Worm (Caenorhabditis elegans) whole organism, L4 larva: Measurements from ENCODE around the gene C32B5.6.
"Not testable (repeated sequence)": the region's sequence is repeated elsewhere in the genome, so short reads cannot be mapped to it uniquely, and the experiment has no call there.

ENCODE experiments used
- F10B5.3 ChIP-seq: sonication (generic microtip); optimal IDR thresholded peaks from 2 replicates; lab custom pipeline; 2016; ENCODE audit warnings: mild to moderate bottlenecking, missing genetic modification characterization, missing compliant biosample characterization
- F26F4.8 ChIP-seq: fragments of 200-800 bp; sonication (Bioruptor generic); conservative IDR thresholded peaks from 2 replicates; pipeline ENCODE4 v1.3.6; 2022; ENCODE audit warnings: missing genetic modification characterization, missing compliant biosample characterization
- F37D6.2 ChIP-seq: sonication (generic microtip); optimal IDR thresholded peaks from 2 replicates; lab custom pipeline; 2016; ENCODE audit warnings: mild to moderate bottlenecking, missing genetic modification characterization, missing compliant biosample characterization
- F44E2.7 ChIP-seq: fragments of 200-800 bp; sonication (Bioruptor generic); IDR thresholded peaks from 2 replicates; pipeline ENCODE4 v2.1.2; 2022; ENCODE audit warnings: missing genetic modification characterization, missing compliant biosample characterization
- F49E8.2 ChIP-seq: sonication (generic microtip); optimal IDR thresholded peaks from 2 replicates; lab custom pipeline; 2016; ENCODE audit warnings: missing compliant biosample characterization, mild to moderate bottlenecking, missing genetic modification characterization, borderline replicate concordance
- R02D3.7 ChIP-seq: fragments of 150-350 bp; sonication (generic microtip); optimal IDR thresholded peaks from 3 replicates; lab custom pipeline; 2014; ENCODE audit warnings: missing biosample characterization, missing genetic modification characterization
- Y75B8A.6 ChIP-seq: fragments of 200-800 bp; sonication (Bioruptor generic); IDR thresholded peaks from 2 replicates; pipeline ENCODE4 v1.3.6; 2022; ENCODE audit warnings: missing genetic modification reagents, missing genetic modification characterization, missing compliant biosample characterization
- ZK546.5 ChIP-seq, 2 experiments: sonication (generic microtip); optimal IDR thresholded peaks; 2 replicates each; lab custom pipeline; 2017; ENCODE audit warnings: missing biosample characterization in 2 of 2, missing genetic modification characterization in 2 of 2
- aha-1 ChIP-seq: fragments of 150-350 bp; peaks from one replicate; lab custom pipeline; 2014; ENCODE audit warnings: missing biosample characterization, missing genetic modification characterization
- arid-1 ChIP-seq: fragments of 200-800 bp; sonication (Bioruptor generic); conservative IDR thresholded peaks from 2 replicates; pipeline ENCODE4 v1.3.6; 2022; ENCODE audit warnings: missing genetic modification reagents, missing genetic modification characterization, missing compliant biosample characterization
- ceh-20 ChIP-seq: fragments of 200-800 bp; sonication (Bioruptor generic); IDR thresholded peaks from 2 replicates; pipeline ENCODE4 v1.3.6; 2022; ENCODE audit warnings: missing genetic modification reagents, missing genetic modification characterization, missing compliant biosample characterization
- dmd-9 ChIP-seq: fragments of 200-800 bp; sonication (Bioruptor generic); IDR thresholded peaks from 2 replicates; pipeline ENCODE4 v1.3.6; 2022; ENCODE audit warnings: missing genetic modification reagents, missing genetic modification characterization, missing compliant biosample characterization
- egl-27 ChIP-seq: sonication (generic microtip); optimal IDR thresholded peaks from 3 replicates; lab custom pipeline; 2017; ENCODE audit warnings: missing biosample characterization, missing genetic modification reagents, missing genetic modification characterization
- fos-1 ChIP-seq: fragments of 150-350 bp; optimal IDR thresholded peaks from 2 replicates; lab custom pipeline; 2014; ENCODE audit warnings: missing biosample characterization, missing genetic modification characterization
- hif-1 ChIP-seq, 2 experiments: sonication (generic microtip); optimal IDR thresholded peaks; 2 replicates each; lab custom pipeline; 2016 to 2017; ENCODE audit warnings: missing compliant biosample characterization in 2 of 2, missing genetic modification characterization in 2 of 2, missing genetic modification reagents in 2 of 2, missing genotype in 2 of 2, mild to moderate bottlenecking in 1 of 2
- hlh-30 ChIP-seq: sonication (generic microtip); optimal IDR thresholded peaks from 2 replicates; lab custom pipeline; 2017; ENCODE audit warnings: antibody characterized with exemption, mild to moderate bottlenecking, missing genetic modification characterization, missing compliant biosample characterization; ENCODE audit not compliant: insufficient read depth
- hmg-1.1 ChIP-seq: fragments of 200-800 bp; sonication (Bioruptor generic); IDR thresholded peaks from 2 replicates; pipeline ENCODE4 v1.3.6; 2022; ENCODE audit warnings: missing genetic modification reagents, missing genetic modification characterization, missing compliant biosample characterization
- jun-1 ChIP-seq: fragments of 150-350 bp; optimal IDR thresholded peaks from 2 replicates; lab custom pipeline; 2014; ENCODE audit warnings: missing biosample characterization, missing genetic modification reagents, missing genetic modification characterization
- lin-38 ChIP-seq: fragments of 200-800 bp; sonication (Bioruptor generic); IDR thresholded peaks from 2 replicates; pipeline ENCODE4 v1.3.6; 2022; ENCODE audit warnings: missing genetic modification reagents, missing genetic modification characterization, missing compliant biosample characterization
- lin-39 ChIP-seq: fragments of 150-350 bp; optimal IDR thresholded peaks from 2 replicates; lab custom pipeline; 2014; ENCODE audit warnings: missing biosample characterization, missing genetic modification reagents, missing genetic modification characterization
- lsy-2 ChIP-seq, 2 experiments: fragments of 150-350 bp in 1 of 2; sonication (generic microtip) in 1 of 2; optimal IDR thresholded peaks; 2 replicates each; lab custom pipeline; 2014 to 2017; ENCODE audit warnings: missing biosample characterization in 2 of 2, missing genetic modification characterization in 2 of 2
- madf-9 ChIP-seq: fragments of 200-800 bp; sonication (Bioruptor generic); conservative IDR thresholded peaks from 2 replicates; pipeline ENCODE4 v1.3.6; 2022; ENCODE audit warnings: missing genetic modification reagents, missing genetic modification characterization, missing compliant biosample characterization
- mep-1 ChIP-seq: fragments of 150-350 bp; sonication (generic microtip); optimal IDR thresholded peaks from 3 replicates; lab custom pipeline; 2014; ENCODE audit warnings: missing biosample characterization, missing genetic modification characterization
- mes-2 ChIP-seq: sonication (generic microtip); optimal IDR thresholded peaks from 2 replicates; lab custom pipeline; 2016; ENCODE audit warnings: missing genotype, mild to moderate bottlenecking, missing genetic modification characterization, missing compliant biosample characterization; ENCODE audit not compliant: poor library complexity, severe bottlenecking
- mxl-2 ChIP-seq: fragments of 200-800 bp; sonication (Bioruptor generic); conservative IDR thresholded peaks from 2 replicates; pipeline ENCODE4 v1.3.6; 2022; ENCODE audit warnings: missing genetic modification reagents, missing genetic modification characterization, missing compliant biosample characterization
- nhr-11 ChIP-seq: fragments of 150-350 bp; optimal IDR thresholded peaks from 2 replicates; lab custom pipeline; 2014; ENCODE audit warnings: missing biosample characterization, missing genetic modification characterization
- nhr-237 ChIP-seq: sonication (generic microtip); optimal IDR thresholded peaks from 2 replicates; lab custom pipeline; 2017; ENCODE audit warnings: missing biosample characterization, missing genetic modification characterization
- nhr-48 ChIP-seq: sonication (generic microtip); optimal IDR thresholded peaks from 2 replicates; lab custom pipeline; 2016; ENCODE audit warnings: mild to moderate bottlenecking, missing genetic modification characterization, missing compliant biosample characterization
- nhr-77 ChIP-seq: fragments of 150-350 bp; optimal IDR thresholded peaks from 2 replicates; lab custom pipeline; 2014; ENCODE audit warnings: missing biosample characterization, missing genetic modification characterization
- sdz-12 ChIP-seq: fragments of 200-800 bp; sonication (Bioruptor generic); optimal IDR thresholded peaks from 2 replicates; lab custom pipeline; 2018; ENCODE audit warnings: mild to moderate bottlenecking, missing genetic modification characterization, missing compliant biosample characterization
- set-16 ChIP-seq: fragments of 200-800 bp; sonication (Bioruptor generic); IDR thresholded peaks from 2 replicates; pipeline ENCODE4 v1.3.6; 2022; ENCODE audit warnings: missing genetic modification reagents, missing genetic modification characterization, missing compliant biosample characterization
- spr-1 ChIP-seq: sonication (generic microtip); optimal IDR thresholded peaks from 2 replicates; lab custom pipeline; 2016; ENCODE audit warnings: mild to moderate bottlenecking, missing genetic modification characterization, missing compliant biosample characterization
- vab-7 ChIP-seq: fragments of 200-800 bp; sonication (Bioruptor generic); IDR thresholded peaks from 2 replicates; pipeline ENCODE4 v1.3.6; 2022; ENCODE audit warnings: missing genetic modification reagents, missing genetic modification characterization, missing compliant biosample characterization
- zfp-3 ChIP-seq: fragments of 200-800 bp; sonication (Bioruptor generic); conservative IDR thresholded peaks from 2 replicates; pipeline ENCODE4 v1.3.6; 2022; ENCODE audit warnings: missing genetic modification reagents, missing genetic modification characterization, missing compliant biosample characterization

The C32B5.6 gene

DNA sequence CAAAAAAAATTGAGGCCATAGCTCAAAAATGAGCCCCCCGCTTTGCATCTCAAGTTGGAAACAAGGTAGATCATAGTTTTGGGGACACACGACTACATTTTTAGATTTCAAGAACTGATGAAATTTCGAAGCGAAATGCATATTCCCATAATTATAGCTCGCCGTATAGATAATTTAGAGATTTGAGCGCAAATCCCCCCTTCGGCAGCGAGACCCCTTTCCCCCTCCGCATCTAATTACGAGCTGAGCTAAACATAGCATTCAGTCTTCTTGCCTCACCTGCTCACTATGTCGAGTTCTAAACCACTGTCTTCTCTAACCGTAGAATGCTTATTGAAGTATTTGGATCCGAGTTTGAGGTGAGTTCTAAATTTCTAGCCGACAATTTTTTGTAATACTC is 10.9 kb downstream of the C32B5.6 start, which contains the start of the genes fbxc-17 and fbxc-15:
Gene fbxc-17 (minus strand): TSS at position 101 of the 400 bp plus-strand sequence.
Gene fbxc-15 (plus strand): TSS at position 289 of the 400 bp plus-strand sequence.
- no peak for TF ChIP-seq nhr-237 (tag; lab: Kevin White, UChicago)
- TF ChIP-seq hmg-1.1 (GFP tag; lab: Robert Waterston, UW): no peak
- no peak for TF ChIP-seq sdz-12 (GFP tag; lab: Kevin White, UChicago)
- TF ChIP-seq jun-1 (tag; lab: Kevin White, UChicago): no peak
- TF ChIP-seq madf-9 (GFP tag; lab: Robert Waterston, UW): no peak
- TF ChIP-seq aha-1: no peak
- TF ChIP-seq lsy-2 (tag; optimal IDR thresholded peaks at IDR 0.05; lab: Kevin White, UChicago): no peak
- no peak for TF ChIP-seq F44E2.7 (GFP tag; lab: Robert Waterston, UW)
- no peak for TF ChIP-seq nhr-11 (tag; lab: Kevin White, UChicago)
- no peak for TF ChIP-seq ceh-20 (GFP tag; lab: Robert Waterston, UW)
- TF ChIP-seq lin-38 (GFP tag; lab: Robert Waterston, UW): no peak
- TF ChIP-seq R02D3.7 (tag; lab: Kevin White, UChicago): no peak
- TF ChIP-seq hif-1 (tag; optimal IDR thresholded peaks at IDR 0.05; lab: Kevin White, UChicago): no peak
- TF ChIP-seq arid-1: no peak
- TF ChIP-seq nhr-48 (tag; lab: Kevin White, UChicago): no peak

DNA sequence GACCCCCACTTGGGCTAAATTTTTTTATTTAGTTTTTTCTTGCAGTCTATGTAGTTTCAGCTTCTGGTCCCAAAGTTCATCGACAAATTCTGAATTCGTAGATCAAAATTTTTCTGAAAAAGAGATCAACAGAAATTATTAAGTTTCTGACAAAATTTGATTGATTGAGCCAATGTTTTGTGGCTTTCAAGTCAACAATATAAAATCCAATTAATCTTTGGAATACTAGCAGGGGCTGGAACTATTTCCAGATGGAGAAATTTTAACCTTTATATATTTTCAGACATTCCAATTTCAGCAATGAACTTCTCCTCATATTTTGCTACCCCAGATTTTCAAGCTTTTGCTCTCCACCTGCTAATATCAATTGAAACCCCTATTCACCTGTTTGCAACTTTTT is 14.6 kb downstream of the C32B5.6 start, which contains the start of gene srh-274:
Gene srh-274 (plus strand): TSS at position 301 of the 400 bp plus-strand sequence.
- peak; percentile 45 for TF ChIP-seq aha-1
- TF ChIP-seq hif-1 (tag; optimal IDR thresholded peaks at IDR 0.05; lab: Kevin White, UChicago): no peak
- TF ChIP-seq, all 104 proteins: peak for 1

DNA sequence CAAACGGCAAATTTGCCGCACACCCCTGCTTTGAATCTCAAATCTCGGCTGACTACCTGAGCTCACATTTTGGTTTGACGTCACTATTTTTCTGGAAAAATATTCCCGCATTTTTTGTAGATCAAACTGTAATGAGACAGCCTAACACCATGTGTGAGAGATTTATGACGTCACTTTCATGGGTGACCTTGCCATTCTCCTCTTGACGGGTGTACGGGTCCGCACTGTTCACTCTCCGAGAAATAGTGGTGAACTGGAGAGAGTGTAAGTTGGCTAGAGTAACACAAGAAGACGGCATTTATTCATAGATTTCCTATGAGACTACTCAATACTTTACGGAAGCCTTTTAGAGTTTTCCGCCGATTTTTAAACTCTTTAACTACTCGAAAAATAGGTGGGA is 17.5 kb downstream of the C32B5.6 start, which contains the start of gene fbxc-40:
Gene fbxc-40 (plus strand): TSS at position 301 of the 400 bp plus-strand sequence.
- TF ChIP-seq fos-1 (tag; lab: Kevin White, UChicago); ZK546.5 (tag; optimal IDR thresholded peaks at IDR 0.05; lab: Kevin White, UChicago); dmd-9: not testable (repeated sequence)

ce11 chrII:988437-988836 is 20.2 kb downstream of the C32B5.6 start, which contains the start of gene fbxc-39:
Gene fbxc-39 (plus strand): TSS chrII:988737.
- TF ChIP-seq zfp-3 (GFP tag; lab: Robert Waterston, UW): no peak
- TF ChIP-seq set-16 (GFP tag; lab: Robert Waterston, UW): no peak
- no peak for TF ChIP-seq nhr-77 (tag; lab: Kevin White, UChicago)
- TF ChIP-seq F49E8.2 (tag; lab: Kevin White, UChicago): no peak
- TF ChIP-seq vab-7: no peak
- no peak for TF ChIP-seq F44E2.7 (GFP tag; lab: Robert Waterston, UW)
- no peak for TF ChIP-seq F26F4.8 (GFP tag; lab: Robert Waterston, UW)
- TF ChIP-seq Y75B8A.6: no peak
- no peak for TF ChIP-seq lin-39 (tag; lab: Kevin White, UChicago)
- no peak for TF ChIP-seq spr-1 (tag; lab: Kevin White, UChicago)
- no peak for TF ChIP-seq mep-1
- no peak for TF ChIP-seq mes-2 (tag; lab: Kevin White, UChicago)
- TF ChIP-seq egl-27 (tag; lab: Kevin White, UChicago): no peak
- TF ChIP-seq F37D6.2 (tag; lab: Kevin White, UChicago): no peak
- no peak for TF ChIP-seq F10B5.3 (tag; lab: Kevin White, UChicago)
- no peak for TF ChIP-seq mxl-2
- no peak for TF ChIP-seq hlh-30
- TF ChIP-seq dmd-9: no peak
- TF ChIP-seq, all 104 proteins: peak for 0
